Worm (Caenorhabditis elegans) whole organism, L1 larva: Measurements from ENCODE around the gene ins-8.

ENCODE experiments used
- C04F5.9 ChIP-seq: sonication (generic microtip); optimal IDR thresholded peaks from 2 replicates; lab custom pipeline; 2016; ENCODE audit warnings: missing genetic modification characterization, missing compliant biosample characterization
- C16A3.4 ChIP-seq: fragments of 150-350 bp; optimal IDR thresholded peaks from 2 replicates; lab custom pipeline; 2014; ENCODE audit warnings: missing biosample characterization, missing genetic modification characterization
- C34B4.2 ChIP-seq: sonication (generic microtip); optimal IDR thresholded peaks from 2 replicates; lab custom pipeline; 2017; ENCODE audit warnings: mild to moderate bottlenecking, missing genetic modification characterization, missing compliant biosample characterization
- Y116A8C.19 ChIP-seq: sonication (generic microtip); optimal IDR thresholded peaks from 2 replicates; lab custom pipeline; 2016; ENCODE audit warnings: missing compliant biosample characterization, missing genetic modification characterization, borderline replicate concordance
- aha-1 ChIP-seq: fragments of 150-350 bp; optimal IDR thresholded peaks from 2 replicates; lab custom pipeline; 2014; ENCODE audit warnings: missing biosample characterization, missing genetic modification characterization
- alr-1 ChIP-seq: fragments of 200-800 bp; sonication (Bioruptor generic); optimal IDR thresholded peaks from 2 replicates; lab custom pipeline; 2018; ENCODE audit warnings: borderline replicate concordance, mild to moderate bottlenecking, missing genetic modification characterization, missing compliant biosample characterization
- ceh-63 ChIP-seq: fragments of 200-800 bp; sonication (Bioruptor generic); optimal IDR thresholded peaks from 2 replicates; lab custom pipeline; 2018; ENCODE audit warnings: mild to moderate bottlenecking, missing genetic modification characterization, missing compliant biosample characterization
- ceh-82 ChIP-seq, 3 experiments: fragments of 150-350 bp in 1 of 3; sonication (generic microtip) in 2 of 3; optimal IDR thresholded peaks; 2 replicates each; lab custom pipeline; 2014 to 2017; ENCODE audit warnings: missing biosample characterization in 3 of 3, missing genetic modification characterization in 3 of 3
- ceh-88 ChIP-seq: fragments of 200-800 bp; sonication (Bioruptor generic); IDR thresholded peaks from 2 replicates; pipeline ENCODE4 v1.3.6; 2022; ENCODE audit warnings: missing genetic modification characterization, missing compliant biosample characterization
- dpl-1 ChIP-seq, 3 experiments: fragments of 150-350 bp in 2 of 3; sonication (generic microtip) in 1 of 3; optimal IDR thresholded peaks; 2 replicates each; lab custom pipeline; 2014 to 2017; ENCODE audit warnings: missing biosample characterization in 3 of 3, missing genetic modification characterization in 3 of 3, missing genetic modification reagents in 3 of 3
- dsc-1 ChIP-seq: sonication (generic microtip); optimal IDR thresholded peaks from 2 replicates; lab custom pipeline; 2016; ENCODE audit warnings: mild to moderate bottlenecking, missing genetic modification characterization, missing compliant biosample characterization
- efl-1 ChIP-seq, 4 experiments: fragments of 150-350 bp; optimal IDR thresholded peaks in 3 of 4; peaks in 1 of 4; 1 replicate in 1 of 4; 2 replicates in 3 of 4; lab custom pipeline; 2014; ENCODE audit warnings: missing biosample characterization in 2 of 4, missing genetic modification characterization in 2 of 4, missing genetic modification reagents in 2 of 4
- efl-3 ChIP-seq: fragments of 200-800 bp; sonication (Bioruptor generic); optimal IDR thresholded peaks from 2 replicates; lab custom pipeline; 2018; ENCODE audit warnings: mild to moderate bottlenecking, missing genetic modification characterization, missing compliant biosample characterization
- egl-13 ChIP-seq: sonication (generic microtip); optimal IDR thresholded peaks from 2 replicates; lab custom pipeline; 2016; ENCODE audit warnings: missing genotype, missing genetic modification reagents, missing genetic modification characterization, missing compliant biosample characterization
- egl-27 ChIP-seq, 2 experiments: fragments of 150-350 bp in 1 of 2; sonication (generic microtip); optimal IDR thresholded peaks; 3 replicates each; lab custom pipeline; 2017 to 2018; ENCODE audit warnings: missing biosample characterization in 2 of 2, missing genetic modification characterization in 2 of 2, missing genetic modification reagents in 2 of 2
- elt-3 ChIP-seq, 6 experiments: fragments of 150-350 bp in 1 of 6; sonication (generic microtip); optimal IDR thresholded peaks; 2 replicates each; lab custom pipeline; 2017 to 2018; ENCODE audit warnings: missing biosample characterization in 6 of 6, missing genetic modification characterization in 6 of 6, inconsistent platforms in 1 of 6
- fkh-10 ChIP-seq: sonication (generic microtip); optimal IDR thresholded peaks from 2 replicates; lab custom pipeline; 2017; ENCODE audit warnings: missing biosample characterization, missing genetic modification reagents, missing genetic modification characterization
- fkh-4 ChIP-seq: sonication (generic microtip); optimal IDR thresholded peaks from 2 replicates; lab custom pipeline; 2016; ENCODE audit warnings: missing compliant biosample characterization, missing genetic modification characterization, borderline replicate concordance
- grh-1 ChIP-seq: fragments of 200-800 bp; sonication (Bioruptor generic); IDR thresholded peaks from 2 replicates; pipeline ENCODE4 v1.3.6; 2022; ENCODE audit warnings: missing genetic modification reagents, missing genetic modification characterization, missing compliant biosample characterization
- hlh-17 ChIP-seq: fragments of 200-800 bp; sonication (Bioruptor generic); optimal IDR thresholded peaks from 2 replicates; lab custom pipeline; 2018; ENCODE audit warnings: missing genetic modification characterization, mild to moderate bottlenecking, missing compliant biosample characterization, moderate library complexity, borderline replicate concordance
- hlh-4 ChIP-seq: sonication (generic microtip); optimal IDR thresholded peaks from 2 replicates; lab custom pipeline; 2016; ENCODE audit warnings: mild to moderate bottlenecking, missing genetic modification characterization, missing compliant biosample characterization
- hpl-2 ChIP-seq: fragments of 150-350 bp; optimal IDR thresholded peaks from 2 replicates; lab custom pipeline; 2014; ENCODE audit warnings: missing biosample characterization, missing genetic modification reagents, missing genetic modification characterization
- irx-1 ChIP-seq: sonication (generic microtip); optimal IDR thresholded peaks from 2 replicates; lab custom pipeline; 2016; ENCODE audit warnings: missing genetic modification characterization, missing compliant biosample characterization
- isw-1 ChIP-seq: fragments of 200-800 bp; sonication (Bioruptor generic); IDR thresholded peaks from 2 replicates; pipeline ENCODE4 v1.3.6; 2022; ENCODE audit warnings: missing genetic modification characterization, missing compliant biosample characterization
- jun-1 ChIP-seq: fragments of 150-350 bp; optimal IDR thresholded peaks from 2 replicates; lab custom pipeline; 2014; ENCODE audit warnings: missing biosample characterization, missing genetic modification reagents, missing genetic modification characterization
- lin-13 ChIP-seq: fragments of 150-350 bp; optimal IDR thresholded peaks from 2 replicates; lab custom pipeline; 2014; ENCODE audit warnings: missing biosample characterization, missing genetic modification reagents, missing genetic modification characterization
- lin-14 ChIP-seq: fragments of 200-800 bp; sonication (Bioruptor generic); optimal IDR thresholded peaks from 2 replicates; lab custom pipeline; 2018; ENCODE audit warnings: mild to moderate bottlenecking, missing genetic modification characterization, moderate library complexity, missing compliant biosample characterization
- lin-35 ChIP-seq, 2 experiments: fragments of 150-350 bp; optimal IDR thresholded peaks; 2 replicates each; lab custom pipeline; 2014; ENCODE audit warnings: missing biosample characterization in 2 of 2, missing genetic modification characterization in 2 of 2, missing genetic modification reagents in 2 of 2
- lin-39 ChIP-seq: fragments of 150-350 bp; optimal IDR thresholded peaks from 2 replicates; lab custom pipeline; 2014; ENCODE audit warnings: missing biosample characterization, missing genetic modification reagents, missing genetic modification characterization
- lsy-2 ChIP-seq, 2 experiments: fragments of 150-350 bp; optimal IDR thresholded peaks; 2 replicates each; lab custom pipeline; 2014; ENCODE audit warnings: missing biosample characterization in 2 of 2, missing genetic modification characterization in 2 of 2
- mab-9 ChIP-seq: fragments of 200-800 bp; sonication (Bioruptor generic); IDR thresholded peaks from 2 replicates; pipeline ENCODE4 v1.3.6; 2022; ENCODE audit warnings: missing genetic modification reagents, missing genetic modification characterization, missing compliant biosample characterization
- mdl-1 ChIP-seq, 2 experiments: fragments of 150-350 bp; optimal IDR thresholded peaks; 2 replicates each; lab custom pipeline; 2014 to 2017; ENCODE audit warnings: missing biosample characterization in 2 of 2, missing genetic modification characterization in 2 of 2, inconsistent platforms in 1 of 2
- mef-2 ChIP-seq: fragments of 150-350 bp; optimal IDR thresholded peaks from 2 replicates; lab custom pipeline; 2014; ENCODE audit warnings: missing biosample characterization, missing genetic modification characterization
- mep-1 ChIP-seq: fragments of 150-350 bp; optimal IDR thresholded peaks from 2 replicates; lab custom pipeline; 2014; ENCODE audit warnings: missing biosample characterization, missing genetic modification characterization
- nhr-12 ChIP-seq: sonication (generic microtip); optimal IDR thresholded peaks from 2 replicates; lab custom pipeline; 2017; ENCODE audit warnings: missing biosample characterization, missing genetic modification characterization
- nhr-237 ChIP-seq: fragments of 150-350 bp; optimal IDR thresholded peaks from 2 replicates; lab custom pipeline; 2014; ENCODE audit warnings: missing biosample characterization, missing genetic modification characterization
- nhr-47 ChIP-seq: sonication (generic microtip); optimal IDR thresholded peaks from 2 replicates; lab custom pipeline; 2016; ENCODE audit warnings: mild to moderate bottlenecking, missing genetic modification characterization, moderate library complexity, missing compliant biosample characterization
- nhr-71 ChIP-seq: sonication (generic microtip); optimal IDR thresholded peaks from 2 replicates; lab custom pipeline; 2016; ENCODE audit warnings: mild to moderate bottlenecking, missing genetic modification characterization, moderate library complexity, missing compliant biosample characterization
- nhr-77 ChIP-seq: fragments of 150-350 bp; optimal IDR thresholded peaks from 2 replicates; lab custom pipeline; 2014; ENCODE audit warnings: missing biosample characterization, missing genetic modification characterization
- nhr-84 ChIP-seq: sonication (generic microtip); optimal IDR thresholded peaks from 2 replicates; lab custom pipeline; 2017; ENCODE audit warnings: missing biosample characterization, missing genetic modification characterization
- nhr-90 ChIP-seq: sonication (generic microtip); optimal IDR thresholded peaks from 2 replicates; lab custom pipeline; 2016; ENCODE audit warnings: mild to moderate bottlenecking, missing genetic modification characterization, missing compliant biosample characterization; ENCODE audit not compliant: poor library complexity
- pax-3 ChIP-seq: fragments of 200-800 bp; sonication (Bioruptor generic); optimal IDR thresholded peaks from 2 replicates; lab custom pipeline; 2018; ENCODE audit warnings: mild to moderate bottlenecking, missing genetic modification characterization, moderate library complexity, missing compliant biosample characterization
- snpc-4 ChIP-seq: fragments of 150-350 bp; optimal IDR thresholded peaks from 2 replicates; lab custom pipeline; 2014; ENCODE audit warnings: missing biosample characterization, missing genetic modification characterization
- snu-23 ChIP-seq: sonication (generic microtip); optimal IDR thresholded peaks from 2 replicates; lab custom pipeline; 2016; ENCODE audit warnings: missing genetic modification characterization, missing compliant biosample characterization
- tbx-2 ChIP-seq: sonication (generic microtip); optimal IDR thresholded peaks from 2 replicates; lab custom pipeline; 2016; ENCODE audit warnings: missing genetic modification characterization, missing compliant biosample characterization
- unc-130 ChIP-seq: fragments of 150-350 bp; optimal IDR thresholded peaks from 2 replicates; lab custom pipeline; 2017; ENCODE audit warnings: missing biosample characterization, missing genetic modification characterization, inconsistent platforms
- unc-86 ChIP-seq: sonication (generic microtip); optimal IDR thresholded peaks from 2 replicates; lab custom pipeline; 2016; ENCODE audit warnings: missing genetic modification characterization, missing compliant biosample characterization
- unc-98 ChIP-seq: fragments of 200-800 bp; sonication (Bioruptor generic); IDR thresholded peaks from 2 replicates; pipeline ENCODE4 v1.3.6; 2022; ENCODE audit warnings: missing genetic modification characterization, missing compliant biosample characterization
- zag-1 ChIP-seq: fragments of 150-350 bp; optimal IDR thresholded peaks from 2 replicates; lab custom pipeline; 2014; ENCODE audit warnings: missing biosample characterization, missing genetic modification characterization
- ztf-4 ChIP-seq: fragments of 150-350 bp; optimal IDR thresholded peaks from 2 replicates; lab custom pipeline; 2014; ENCODE audit warnings: missing biosample characterization, missing genetic modification characterization

Gene ins-8

ce11 chrIV:9718396-9718795, 37.7 kb upstream of the ins-8 start (continued):
- TF ChIP-seq unc-86 (tag; lab: Kevin White, UChicago) (peak; percentile 63), nhr-77 (tag; lab: Kevin White, UChicago) (peak; percentile 51), elt-3 (tag; optimal IDR thresholded peaks at IDR 0.05; lab: Kevin White, UChicago) (peak in 2 of 6 experiments; percentile 15 to 62), tbx-2 (tag; lab: Kevin White, UChicago) (peak; percentile 81), efl-3 (no peak), egl-27 (tag; optimal IDR thresholded peaks at IDR 0.05; lab: Kevin White, UChicago) (peak; percentile 40 to 52), jun-1 (tag; lab: Kevin White, UChicago) (peak; percentile 78), aha-1 (tag; lab: Kevin White, UChicago) (peak; percentile 24), alr-1 (tag; lab: Kevin White, UChicago) (no peak), lin-39 (tag; lab: Kevin White, UChicago) (no peak), lin-35 (GFP tag; optimal IDR thresholded peaks at IDR 0.05; lab: Kevin White, UChicago) (peak; percentile 62 to 66), unc-98 (no peak), nhr-84 (no peak), nhr-90 (tag; lab: Kevin White, UChicago) (peak; percentile 56), mep-1 (tag; lab: Kevin White, UChicago) (peak; percentile 48), zag-1 (tag; lab: Kevin White, UChicago) (no peak), unc-130 (tag; lab: Kevin White, UChicago) (peak; percentile 73), ceh-82 (tag; optimal IDR thresholded peaks at IDR 0.05; lab: Kevin White, UChicago) (peak in 2 of 3 experiments; percentile 48 to 53), mdl-1 (tag; optimal IDR thresholded peaks at IDR 0.05; lab: Kevin White, UChicago) (peak in 1 of 2 experiments; percentile 72), egl-13 (tag; lab: Kevin White, UChicago) (no peak), nhr-237 (tag; lab: Kevin White, UChicago) (peak; percentile 78), ceh-63 (GFP tag; lab: Kevin White, UChicago) (no peak), hpl-2 (GFP tag; lab: Kevin White, UChicago) (no peak), ztf-4 (tag; lab: Kevin White, UChicago) (peak; percentile 41), dpl-1 (GFP tag; optimal IDR thresholded peaks at IDR 0.05; lab: Kevin White, UChicago) (peak in 2 of 3 experiments; percentile 0 to 40), C04F5.9 (tag; lab: Kevin White, UChicago) (no peak), C34B4.2 (tag; lab: Kevin White, UChicago) (no peak), nhr-47 (tag; lab: Kevin White, UChicago) (peak; percentile 70), mab-9 (no peak), mef-2 (peak; percentile 35), efl-1 (optimal IDR thresholded peaks at IDR 0.05; lab: Kevin White, UChicago) (peak; percentile 56 to 66), efl-1 (GFP tag; optimal IDR thresholded peaks at IDR 0.05 in 1 of 2; lab: Kevin White, UChicago) (peak; percentile 32 to 94), ceh-88 (GFP tag; lab: Robert Waterston, UW) (no peak), hlh-17 (no peak), fkh-4 (tag; lab: Kevin White, UChicago) (no peak), C16A3.4 (peak; percentile 73), lin-13 (peak; percentile 68), pax-3 (tag; lab: Kevin White, UChicago) (peak; percentile 41)

- TF ChIP-seq isw-1 (GFP tag; lab: Robert Waterston, UW) = no peak
- TF ChIP-seq dsc-1 = no peak
- TF ChIP-seq, all 84 proteins: peak for 0
Observed at ce11 chrIV:9717844-9718243, 37.1 kb upstream of the ins-8 start.

ce11 chrIV:9716490-9716889, 35.7 kb upstream of the ins-8 start:
- TF ChIP-seq snu-23 (GFP tag; lab: Kevin White, UChicago) (peak; percentile 33), mep-1 (tag; lab: Kevin White, UChicago) (peak; percentile 30), fkh-10 (GFP tag; lab: Kevin White, UChicago) (no peak), hlh-4 (tag; lab: Kevin White, UChicago) (no peak), irx-1 (tag; lab: Kevin White, UChicago) (no peak), nhr-71 (peak; percentile 36), grh-1 (GFP tag; lab: Robert Waterston, UW) (no peak), lsy-2 (tag; optimal IDR thresholded peaks at IDR 0.05; lab: Kevin White, UChicago) (peak in 1 of 2 experiments; percentile 40), nhr-12 (tag; lab: Kevin White, UChicago) (no peak), egl-13 (tag; lab: Kevin White, UChicago) (no peak), nhr-47 (tag; lab: Kevin White, UChicago) (no peak), snpc-4 (no peak), aha-1 (tag; lab: Kevin White, UChicago) (no peak), ceh-82 (tag; optimal IDR thresholded peaks at IDR 0.05; lab: Kevin White, UChicago) (no peak), C04F5.9 (tag; lab: Kevin White, UChicago) (no peak), lin-14 (GFP tag; lab: Kevin White, UChicago) (peak; percentile 64), Y116A8C.19 (tag; lab: Kevin White, UChicago) (no peak)
